Fruit fly (Drosophila melanogaster): Measurements from ENCODE around the gene eg.

Gene eg

dm6 chr3L:21824725-21825353 is 16.3 kb downstream of the eg start, which contains the start of gene eIF2A (continued):
- TF ChIP-seq CG1233 (GFP tag; optimal IDR thresholded peaks at IDR 0.05) = no peak
- TF ChIP-seq CG8359 (GFP tag; optimal IDR thresholded peaks at IDR 0.05; ENCODE audit: borderline replicate concordance) = no peak
- TF ChIP-seq CG34224 (GFP tag; IDR thresholded peaks at IDR 0.05; ENCODE audit: partially characterized antibody) = peak; percentile 88
- TF ChIP-seq ac (GFP tag; optimal IDR thresholded peaks at IDR 0.05) = peak; percentile 15
- TF ChIP-seq seq (GFP tag; IDR thresholded peaks at IDR 0.05) = no peak; the same call in 1 of the 2 replicates
- peak; percentile 84 for TF ChIP-seq CG7987 (GFP tag; optimal IDR thresholded peaks at IDR 0.05)
- no peak for TF ChIP-seq Gsc (GFP tag; IDR thresholded peaks at IDR 0.05)
- TF ChIP-seq E2f2 (GFP tag; IDR thresholded peaks at IDR 0.05) = peak; percentile 99
- peak; percentile 58 for TF ChIP-seq CG10543 (GFP tag; optimal IDR thresholded peaks at IDR 0.05)
- peak; percentile 36 for TF ChIP-seq Meics (GFP tag; optimal IDR thresholded peaks at IDR 0.05)
- peak; percentile 80 for TF ChIP-seq wek (GFP tag; optimal IDR thresholded peaks at IDR 0.05)
- TF ChIP-seq sens-2 (GFP tag; IDR thresholded peaks at IDR 0.05) = no peak
- TF ChIP-seq Ets97D (GFP tag; optimal IDR thresholded peaks at IDR 0.05) = peak; percentile 93
- TF ChIP-seq CG8478 (optimal IDR thresholded peaks at IDR 0.05) = peak; percentile 28
- no peak for TF ChIP-seq CG15011 (GFP tag; optimal IDR thresholded peaks at IDR 0.05)
- TF ChIP-seq gcm (GFP tag; optimal IDR thresholded peaks at IDR 0.05) = peak; percentile 42
- peak; percentile 55 for TF ChIP-seq twi (tag; optimal IDR thresholded peaks at IDR 0.05)
- TF ChIP-seq ttk (GFP tag; IDR thresholded peaks at IDR 0.05) = no peak
- TF ChIP-seq CG4360 (GFP tag; IDR thresholded peaks at IDR 0.05) = peak; percentile 97
- no peak for TF ChIP-seq CG7745 (tag; optimal IDR thresholded peaks at IDR 0.05)
- TF ChIP-seq CrebB (tag; optimal IDR thresholded peaks at IDR 0.05) = peak; percentile 83
- peak; percentile 86 for TF ChIP-seq Rfx (GFP tag; IDR thresholded peaks at IDR 0.05)
- TF ChIP-seq stc (GFP tag; IDR thresholded peaks at IDR 0.05) = 0 out of 2 replicates have a peak, but pooled peaks have one; percentile 29
- peak; percentile 60 for TF ChIP-seq lilli (GFP tag; optimal IDR thresholded peaks at IDR 0.05)
- TF ChIP-seq CG3995 (GFP tag; optimal IDR thresholded peaks at IDR 0.05) = peak; percentile 11
- peak; percentile 73 to 78 for TF ChIP-seq dpn (GFP tag; optimal IDR thresholded peaks at IDR 0.05)
- TF ChIP-seq Hr78 (GFP tag; optimal IDR thresholded peaks at IDR 0.05) = peak in 1 of 2 experiments; percentile 76
- no peak; the same call in 1 of the 2 replicates for TF ChIP-seq onecut (GFP tag; IDR thresholded peaks at IDR 0.05)
- TF ChIP-seq CG7928 (GFP tag; optimal IDR thresholded peaks at IDR 0.05) = peak; percentile 8
- peak; percentile 54 for TF ChIP-seq ind (GFP tag; optimal IDR thresholded peaks at IDR 0.05)
- peak; percentile 100 for TF ChIP-seq CG10267 (tag; optimal IDR thresholded peaks at IDR 0.05)
- TF ChIP-seq CG17612 (GFP tag; IDR thresholded peaks at IDR 0.05) = no peak
- TF ChIP-seq BtbVII (GFP tag; optimal IDR thresholded peaks at IDR 0.05) = peak; percentile 24
- no peak for TF ChIP-seq Trl (optimal IDR thresholded peaks at IDR 0.05)
- peak; percentile 82 for TF ChIP-seq Trl (GFP tag; optimal IDR thresholded peaks at IDR 0.05)
- TF ChIP-seq Xbp1 (GFP tag; optimal IDR thresholded peaks at IDR 0.05) = peak; percentile 68
- no peak for TF ChIP-seq fd96Cb (tag; optimal IDR thresholded peaks at IDR 0.05)
- TF ChIP-seq CHES-1-like (GFP tag; optimal IDR thresholded peaks at IDR 0.05) = peak; percentile 81
- TF ChIP-seq croc (GFP tag; conservative IDR thresholded peaks at IDR 0.05) = no peak
- 0 out of 3 replicates have a peak, but pooled peaks have one; percentile 39 for TF ChIP-seq CG14860 (GFP tag; IDR thresholded peaks at IDR 0.05; ENCODE audit: partially characterized antibody)
- no peak for TF ChIP-seq CG13123 (GFP tag; optimal IDR thresholded peaks at IDR 0.05)
- TF ChIP-seq CG8924 (tag; optimal IDR thresholded peaks at IDR 0.05) = peak; percentile 32
- peak; percentile 11 for TF ChIP-seq CG11723 (GFP tag; optimal IDR thresholded peaks at IDR 0.05)
- TF ChIP-seq CG7839 (tag; optimal IDR thresholded peaks at IDR 0.05) = peak; percentile 25
- TF ChIP-seq sob (GFP tag; IDR thresholded peaks at IDR 0.05) = peak; percentile 89
- peak; percentile 66 for TF ChIP-seq jumu (GFP tag; optimal IDR thresholded peaks at IDR 0.05)
- peak; percentile 49; the same call in 1 of the 2 replicates for TF ChIP-seq CG31224 (GFP tag; IDR thresholded peaks at IDR 0.05)
- TF ChIP-seq HmgZ (tag; optimal IDR thresholded peaks at IDR 0.05) = peak; percentile 94
- no peak for TF ChIP-seq dan (GFP tag; IDR thresholded peaks at IDR 0.05)
- no peak for TF ChIP-seq Tbp (GFP tag; optimal IDR thresholded peaks at IDR 0.05)

All from whole organism, embryonic.